Fruit fly (Drosophila melanogaster) whole organism, wandering third instar larva: ENCODE data around the gene Prosbeta3.

ENCODE experiments used
- Mio ChIP-seq: sonication (Bioruptor generic); optimal IDR thresholded peaks from 2 replicates; lab custom pipeline; 2016; ENCODE audit warnings: missing biosample characterization, missing genetic modification characterization
- Myc ChIP-seq: fragments of >200 bp; optimal IDR thresholded peaks from 2 replicates; lab custom pipeline; 2017
- Vsx2 ChIP-seq: fragments of 200-300, 225-300 bp; sonication (Bioruptor generic); optimal IDR thresholded peaks from 2 replicates; lab custom pipeline; 2018; ENCODE audit warnings: missing biosample characterization, missing genetic modification characterization; ENCODE audit not compliant: partially characterized antibody
- dl ChIP-seq, 2 experiments: fragments of 175-275, 200-275 bp in 1 of 2; fragments of 200-275 bp in 1 of 2; sonication (Bioruptor generic); optimal IDR thresholded peaks; lab custom pipeline; 2018; ENCODE audit warnings: mild to moderate bottlenecking in 2 of 2, missing biosample characterization in 2 of 2, missing genetic modification characterization in 2 of 2, moderate library complexity in 2 of 2; ENCODE audit not compliant: partially characterized antibody in 2 of 2, insufficient read depth in 1 of 2
- foxo ChIP-seq, 2 experiments: fragments of 200-800 bp; sonication (Bioruptor generic); optimal IDR thresholded peaks; 2 replicates in 1 of 2; 3 replicates in 1 of 2; lab custom pipeline; 2016 to 2017; ENCODE audit warnings: missing biosample characterization in 2 of 2, missing genetic modification characterization in 2 of 2
- h ChIP-seq: fragments of 200-800 bp; sonication (Bioruptor generic); optimal IDR thresholded peaks from 3 replicates; lab custom pipeline; 2016; ENCODE audit warnings: missing biosample characterization, mild to moderate bottlenecking, missing genetic modification characterization
- lola ChIP-seq: fragments of >200 bp; optimal IDR thresholded peaks from 2 replicates; lab custom pipeline; 2017; ENCODE audit warnings: missing biosample characterization, missing genetic modification characterization
- pan ChIP-seq: fragments of >200 bp; optimal IDR thresholded peaks from 2 replicates; lab custom pipeline; 2017
- psq ChIP-seq: fragments of 200-800 bp; sonication (Bioruptor generic); optimal IDR thresholded peaks from 3 replicates; lab custom pipeline; 2017; ENCODE audit warnings: missing biosample characterization, mild to moderate bottlenecking, missing genetic modification characterization, moderate library complexity
- sv ChIP-seq: fragments of 200-800 bp; sonication (Bioruptor generic); optimal IDR thresholded peaks from 3 replicates; lab custom pipeline; 2016; ENCODE audit warnings: missing biosample characterization, missing genetic modification characterization
- usp ChIP-seq: fragments of >200 bp; optimal IDR thresholded peaks from 2 replicates; lab custom pipeline; 2017; ENCODE audit warnings: missing biosample characterization, missing genetic modification characterization
- woc ChIP-seq: sonication (Bioruptor generic); optimal IDR thresholded peaks from 2 replicates; lab custom pipeline; 2016; ENCODE audit warnings: missing biosample characterization, mild to moderate bottlenecking, missing genetic modification characterization

dm6 chr3R:9030006-9030749 is 24.2 kb upstream of the Prosbeta3 start:
- TF ChIP-seq pan (lab: Kevin White, UChicago) (no peak), lola (no peak), Vsx2 (GFP tag; lab: Kevin White, UChicago) (no peak), h (no peak), dl (GFP tag; optimal IDR thresholded peaks at IDR 0.05; lab: Kevin White, UChicago; ENCODE audit: insufficient read depth in 1 of 2, partially characterized antibody in 2 of 2) (no peak), usp (GFP tag; lab: Kevin White, UChicago) (no peak), sv (GFP tag; lab: Kevin White, UChicago) (no peak), woc (GFP tag; lab: Kevin White, UChicago) (no peak), foxo (GFP tag; optimal IDR thresholded peaks at IDR 0.05; lab: Kevin White, UChicago) (no peak), Myc (lab: Kevin White, UChicago) (no peak), psq (no peak), Mio (no peak)
